Worm (Caenorhabditis elegans): ENCODE results near the gene lact-9.
A peak's percentile ranks its signal among the peaks of the same experiment; 100 is the strongest.

lact-9 gene

ce11 chrIV:13785545-13785944 is at the start of gene lact-9:
Gene lact-9, minus strand, starts transcription at chrIV:13785645.
- no peak for TF ChIP-seq W03F9.2 (tag; optimal IDR thresholded peaks at IDR 0.05)
- no peak for TF ChIP-seq him-1 (tag; optimal IDR thresholded peaks at IDR 0.05)
- no peak for TF ChIP-seq dao-5 (tag; optimal IDR thresholded peaks at IDR 0.05)

ce11 chrIV:13834394-13835129 is 49.1 kb upstream of the lact-9 start:
- no peak for TF ChIP-seq W03F9.2 (tag; optimal IDR thresholded peaks at IDR 0.05)

- TF ChIP-seq dao-5 (tag; optimal IDR thresholded peaks at IDR 0.05) (no peak), him-1 (tag; optimal IDR thresholded peaks at IDR 0.05) (no peak), W03F9.2 (tag; optimal IDR thresholded peaks at IDR 0.05) (no peak)
These were observed 42.1 kb upstream of the lact-9 start, which contains the start of gene rga-5 for ce11 chrIV:13827586-13827985. Gene rga-5, plus strand, starts transcription at chrIV:13827886.

- TF ChIP-seq W03F9.2 (tag; optimal IDR thresholded peaks at IDR 0.05) (peak; percentile 46), him-1 (tag; optimal IDR thresholded peaks at IDR 0.05) (no peak)
These were observed 40.9 kb upstream of the lact-9 start for ce11 chrIV:13826363-13826762.

ce11 chrIV:13820862-13821261 is 35.4 kb upstream of the lact-9 start, which contains the start of gene Y45F10D.15:
Gene Y45F10D.15, minus strand, starts transcription at chrIV:13820962.
- TF ChIP-seq W03F9.2 (tag; optimal IDR thresholded peaks at IDR 0.05) (no peak), dao-5 (tag; optimal IDR thresholded peaks at IDR 0.05) (no peak)

- TF ChIP-seq W03F9.2 (tag; optimal IDR thresholded peaks at IDR 0.05), result no peak
- TF ChIP-seq him-1 (tag; optimal IDR thresholded peaks at IDR 0.05), result no peak
- no peak for TF ChIP-seq dao-5 (tag; optimal IDR thresholded peaks at IDR 0.05)
These were observed 22.3 kb upstream of the lact-9 start, which contains the start of gene Y45F10D.14 for ce11 chrIV:13807724-13808123. Gene Y45F10D.14, minus strand, starts transcription at chrIV:13807824.

ce11 chrIV:13797859-13798374 is 12.5 kb upstream of the lact-9 start, which contains the start of gene Y45F10D.6:
Gene Y45F10D.6, minus strand, starts transcription at chrIV:13797909.
- TF ChIP-seq him-1 (tag; optimal IDR thresholded peaks at IDR 0.05) (no peak), W03F9.2 (tag; optimal IDR thresholded peaks at IDR 0.05) (no peak), dao-5 (tag; optimal IDR thresholded peaks at IDR 0.05) (no peak)

ce11 chrIV:13795249-13795909 is 9.9 kb upstream of the lact-9 start:
- no peak for TF ChIP-seq him-1 (tag; optimal IDR thresholded peaks at IDR 0.05)
- TF ChIP-seq dao-5 (tag; optimal IDR thresholded peaks at IDR 0.05), result no peak
- TF ChIP-seq W03F9.2 (tag; optimal IDR thresholded peaks at IDR 0.05), result no peak

- no peak for TF ChIP-seq him-1 (tag; optimal IDR thresholded peaks at IDR 0.05)
- no peak for TF ChIP-seq dao-5 (tag; optimal IDR thresholded peaks at IDR 0.05)
- TF ChIP-seq W03F9.2 (tag; optimal IDR thresholded peaks at IDR 0.05), result peak; percentile 43
These were observed 3.2 kb upstream of the lact-9 start, which contains the start of the genes sas-6 and Y45F10D.7 for ce11 chrIV:13788652-13789051. Gene sas-6, minus strand, starts transcription at chrIV:13788731. Gene Y45F10D.7, plus strand, starts transcription at chrIV:13788907.

- TF ChIP-seq W03F9.2 (tag; optimal IDR thresholded peaks at IDR 0.05), result no peak
- no peak for TF ChIP-seq him-1 (tag; optimal IDR thresholded peaks at IDR 0.05)
- no peak for TF ChIP-seq dao-5 (tag; optimal IDR thresholded peaks at IDR 0.05)
These were observed 1.2 kb upstream of the lact-9 start, which contains the start of gene icap-1 for ce11 chrIV:13786690-13787089. Gene icap-1, minus strand, starts transcription at chrIV:13786961.

- TF ChIP-seq him-1 (tag; optimal IDR thresholded peaks at IDR 0.05), result no peak
These were observed 671 bp downstream of the lact-9 start for ce11 chrIV:13784774-13785173.

ce11 chrIV:13783237-13784012 is 2.0 kb downstream of the lact-9 start, which contains the start of gene iscu-1:
Gene iscu-1, plus strand, starts transcription at chrIV:13783962.
- no peak for TF ChIP-seq dao-5 (tag; optimal IDR thresholded peaks at IDR 0.05)
- peak; percentile 29 for TF ChIP-seq W03F9.2 (tag; optimal IDR thresholded peaks at IDR 0.05)

- TF ChIP-seq W03F9.2 (tag; optimal IDR thresholded peaks at IDR 0.05), result no peak
- TF ChIP-seq him-1 (tag; optimal IDR thresholded peaks at IDR 0.05), result no peak
- TF ChIP-seq dao-5 (tag; optimal IDR thresholded peaks at IDR 0.05), result no peak
These were observed 3.1 kb downstream of the lact-9 start for ce11 chrIV:13782319-13782718.

All from whole organism, L4/young adult.